Worm (Caenorhabditis elegans) whole organism, L4/young adult: ENCODE data around the gene daf-19.

ENCODE experiments used
- dao-5 ChIP-seq: sonication (generic microtip); optimal IDR thresholded peaks from 2 replicates; lab custom pipeline; 2016; ENCODE audit warnings: missing genotype, missing genetic modification characterization, moderate library complexity, missing compliant biosample characterization
- him-1 ChIP-seq: sonication (generic microtip); optimal IDR thresholded peaks from 2 replicates; lab custom pipeline; 2016; ENCODE audit warnings: missing genotype, missing genetic modification reagents, missing genetic modification characterization, missing compliant biosample characterization

ce11 chrII:10134285-10134995 is 34.7 kb downstream of the daf-19 start, which contains the start of gene F27E5.9:
- no peak for TF ChIP-seq him-1 (tag; lab: Kevin White, UChicago)
- TF ChIP-seq dao-5 (tag; lab: Kevin White, UChicago), result no peak
